Fruit fly (Drosophila melanogaster) whole organism, embryonic: ENCODE data around the gene uif.

ENCODE experiments used
- Adf1 ChIP-seq: fragments of 200-800 bp; sonication (Bioruptor generic); IDR thresholded peaks from 2 replicates; pipeline ENCODE4 v1.3.6; 2022; ENCODE audit warnings: missing biosample characterization, missing genetic modification characterization
- Aef1 ChIP-seq: fragments of 200-800 bp; sonication (Bioruptor generic); IDR thresholded peaks from 3 replicates; pipeline ENCODE4 v1.3.6; 2022; ENCODE audit warnings: missing biosample characterization, missing genetic modification characterization
- CG10267 ChIP-seq: fragments of 200-800 bp; sonication (Bioruptor generic); optimal IDR thresholded peaks from 2 replicates; lab custom pipeline; 2018; ENCODE audit warnings: missing biosample characterization, mild to moderate bottlenecking, missing genetic modification characterization, moderate library complexity
- CG10321 ChIP-seq: fragments of 200-800 bp; sonication (Bioruptor generic); IDR thresholded peaks from 2 replicates; pipeline ENCODE4 v1.3.6; 2022; ENCODE audit warnings: missing biosample characterization, missing genetic modification characterization
- CG11696 ChIP-seq: fragments of 200-800 bp; sonication (Bioruptor generic); IDR thresholded peaks from 2 replicates; pipeline ENCODE4 v1.3.6; 2022; ENCODE audit warnings: missing biosample characterization, missing genetic modification characterization
- CG12155 ChIP-seq: fragments of 200-800 bp; sonication (Bioruptor generic); optimal IDR thresholded peaks from 3 replicates; lab custom pipeline; 2016; ENCODE audit warnings: missing biosample characterization, missing genetic modification characterization
- CG13775 ChIP-seq: fragments of 200-800 bp; sonication (Bioruptor generic); optimal IDR thresholded peaks from 3 replicates; lab custom pipeline; 2017; ENCODE audit warnings: missing biosample characterization, mild to moderate bottlenecking, missing genetic modification characterization
- CG1602 ChIP-seq: fragments of 200-800 bp; sonication (Bioruptor generic); optimal IDR thresholded peaks from 3 replicates; lab custom pipeline; 2016; ENCODE audit warnings: missing biosample characterization, missing genetic modification characterization
- CG1603 ChIP-seq: fragments of 200-800 bp; sonication (Bioruptor generic); optimal IDR thresholded peaks from 2 replicates; lab custom pipeline; 2019; ENCODE audit warnings: missing biosample characterization, mild to moderate bottlenecking, missing genetic modification characterization, moderate library complexity
- CG16779 ChIP-seq: fragments of 200-800 bp; sonication (Bioruptor generic); IDR thresholded peaks from 2 replicates; pipeline ENCODE4 v1.3.6; 2022; ENCODE audit warnings: missing biosample characterization, missing genetic modification characterization
- CG16815 ChIP-seq: fragments of 200-800 bp; sonication (Bioruptor generic); optimal IDR thresholded peaks from 3 replicates; lab custom pipeline; 2017; ENCODE audit warnings: missing biosample characterization, mild to moderate bottlenecking, missing genetic modification characterization
- CG17385 ChIP-seq: fragments of 200-800 bp; sonication (Bioruptor generic); optimal IDR thresholded peaks from 3 replicates; lab custom pipeline; 2018; ENCODE audit warnings: missing biosample characterization, mild to moderate bottlenecking, missing genetic modification characterization
- CG1832 ChIP-seq: fragments of 200-800 bp; sonication (Bioruptor generic); optimal IDR thresholded peaks from 2 replicates; lab custom pipeline; 2017; ENCODE audit warnings: missing biosample characterization, mild to moderate bottlenecking, missing genetic modification characterization, inconsistent platforms
- CG30020 ChIP-seq: fragments of 200-800 bp; optimal IDR thresholded peaks from 2 replicates; lab custom pipeline; 2019; ENCODE audit warnings: missing biosample characterization, mild to moderate bottlenecking, missing genetic modification characterization, moderate library complexity
- CG30403 ChIP-seq: fragments of 200-800 bp; sonication (Bioruptor generic); optimal IDR thresholded peaks from 3 replicates; lab custom pipeline; 2016; ENCODE audit warnings: missing biosample characterization, missing genetic modification characterization
- CG31388 ChIP-seq: fragments of 200-800 bp; sonication (Bioruptor generic); optimal IDR thresholded peaks from 2 replicates; lab custom pipeline; 2016; ENCODE audit warnings: missing biosample characterization, missing genetic modification characterization
- CG3163 ChIP-seq: fragments of 200-800 bp; sonication (Bioruptor generic); optimal IDR thresholded peaks from 3 replicates; lab custom pipeline; 2016; ENCODE audit warnings: missing biosample characterization, missing genetic modification characterization
- CG32767 ChIP-seq: fragments of 200-800 bp; sonication (Bioruptor generic); IDR thresholded peaks from 2 replicates; pipeline ENCODE4 v1.3.6; 2022; ENCODE audit warnings: missing biosample characterization, missing genetic modification characterization
- CG3407 ChIP-seq: fragments of 200-800 bp; sonication (Bioruptor generic); optimal IDR thresholded peaks from 2 replicates; lab custom pipeline; 2018; ENCODE audit warnings: missing biosample characterization, mild to moderate bottlenecking, missing genetic modification characterization
- CG34376 ChIP-seq: fragments of 200-800 bp; sonication (Bioruptor generic); optimal IDR thresholded peaks from 2 replicates; lab custom pipeline; 2018; ENCODE audit warnings: missing biosample characterization, mild to moderate bottlenecking, missing genetic modification characterization
- CG34422 ChIP-seq: fragments of 200-800 bp; sonication (Bioruptor generic); IDR thresholded peaks from 3 replicates; pipeline ENCODE4 v1.3.6; 2022; ENCODE audit warnings: missing biosample characterization, missing genetic modification characterization
- CG3838 ChIP-seq: fragments of 200-800 bp; sonication (Bioruptor generic); optimal IDR thresholded peaks from 3 replicates; lab custom pipeline; 2016; ENCODE audit warnings: missing biosample characterization, missing genetic modification characterization
- CG4328 ChIP-seq: fragments of 200-800 bp; sonication (Bioruptor generic); optimal IDR thresholded peaks from 3 replicates; lab custom pipeline; 2017; ENCODE audit warnings: missing biosample characterization, missing genetic modification reagents, missing genetic modification characterization
- CG4424 ChIP-seq: fragments of 200-800 bp; sonication (Bioruptor generic); optimal IDR thresholded peaks from 3 replicates; lab custom pipeline; 2016; ENCODE audit warnings: missing biosample characterization, missing genetic modification characterization
- CG4820 ChIP-seq: fragments of 200-800 bp; sonication (Bioruptor generic); optimal IDR thresholded peaks from 3 replicates; lab custom pipeline; 2016; ENCODE audit warnings: missing biosample characterization, missing genetic modification characterization
- CG9876 ChIP-seq: fragments of 200-800 bp; sonication (Bioruptor generic); optimal IDR thresholded peaks from 2 replicates; lab custom pipeline; 2016; ENCODE audit warnings: missing biosample characterization, missing genetic modification characterization
- ERR ChIP-seq: fragments of 200-800 bp; sonication (Bioruptor generic); optimal IDR thresholded peaks from 2 replicates; lab custom pipeline; 2016; ENCODE audit warnings: missing biosample characterization, missing genetic modification characterization
- Eip74EF ChIP-seq, 2 experiments: fragments of 200-800 bp in 1 of 2; fragments of >200 bp in 1 of 2; sonication (Bioruptor generic) in 1 of 2; optimal IDR thresholded peaks; 2 replicates each; lab custom pipeline; 2017 to 2019; ENCODE audit warnings: missing biosample characterization in 2 of 2, missing genetic modification characterization in 2 of 2, mild to moderate bottlenecking in 1 of 2, moderate library complexity in 1 of 2
- HLH54F ChIP-seq: fragments of 200-800 bp; sonication (Bioruptor generic); optimal IDR thresholded peaks from 3 replicates; lab custom pipeline; 2016; ENCODE audit warnings: missing biosample characterization, missing genetic modification characterization
- Lim3 ChIP-seq: fragments of 200-800 bp; sonication (Bioruptor generic); IDR thresholded peaks from 2 replicates; pipeline ENCODE4 v1.3.6; 2022; ENCODE audit warnings: missing biosample characterization, missing genetic modification characterization
- Max ChIP-seq: fragments of 200-800 bp; sonication (Bioruptor generic); optimal IDR thresholded peaks from 2 replicates; lab custom pipeline; 2016; ENCODE audit warnings: missing biosample characterization, mild to moderate bottlenecking, missing genetic modification characterization
- Trl ChIP-seq, 3 experiments: fragments of >200 bp in 2 of 3; fragments of 200-800 bp in 1 of 3; sonication (Bioruptor generic) in 1 of 3; optimal IDR thresholded peaks; 2 replicates in 1 of 3; 3 replicates in 2 of 3; lab custom pipeline; 2016 to 2017; ENCODE audit warnings: missing biosample characterization in 1 of 3, missing genetic modification characterization in 1 of 3
- ab ChIP-seq: fragments of 200-800 bp; sonication (Bioruptor generic); optimal IDR thresholded peaks from 2 replicates; lab custom pipeline; 2016; ENCODE audit warnings: missing biosample characterization, missing genetic modification characterization
- az2 ChIP-seq: fragments of 200-800 bp; sonication (Bioruptor generic); optimal IDR thresholded peaks from 3 replicates; lab custom pipeline; 2016; ENCODE audit warnings: missing biosample characterization, missing genetic modification characterization
- bab2 ChIP-seq: fragments of 200-800 bp; sonication (Bioruptor generic); optimal IDR thresholded peaks from 2 replicates; lab custom pipeline; 2016; ENCODE audit warnings: missing biosample characterization, missing genetic modification characterization
- corto ChIP-seq: fragments of 200-800 bp; sonication (Bioruptor generic); optimal IDR thresholded peaks from 2 replicates; lab custom pipeline; 2016; ENCODE audit warnings: missing biosample characterization, mild to moderate bottlenecking, missing genetic modification characterization, moderate library complexity
- cwo ChIP-seq: fragments of 200-800 bp; sonication (Bioruptor generic); optimal IDR thresholded peaks from 3 replicates; lab custom pipeline; 2017; ENCODE audit warnings: missing biosample characterization, missing genetic modification characterization, mild to moderate bottlenecking, moderate library complexity, missing genetic modification reagents
- dan ChIP-seq: fragments of 200-800 bp; sonication (Bioruptor generic); IDR thresholded peaks from 2 replicates; pipeline ENCODE4 v1.3.6; 2022; ENCODE audit warnings: missing biosample characterization, missing genetic modification characterization
- gt ChIP-seq: fragments of 200-800 bp; sonication (Bioruptor generic); IDR thresholded peaks from 2 replicates; pipeline ENCODE4 v1.3.6; 2022; ENCODE audit warnings: missing biosample characterization, missing genetic modification characterization
- hth ChIP-seq: fragments of >200 bp; optimal IDR thresholded peaks from 2 replicates; lab custom pipeline; 2017; ENCODE audit warnings: inconsistent platforms
- prd ChIP-seq, 3 experiments: fragments of >200 bp in 2 of 3; fragments of 200-800 bp in 1 of 3; sonication (Bioruptor generic) in 1 of 3; optimal IDR thresholded peaks in 2 of 3; IDR thresholded peaks in 1 of 3; 2 replicates in 2 of 3; 3 replicates in 1 of 3; pipeline versions ENCODE4 v1.3.6 to Lab custom; 2017 to 2022; ENCODE audit warnings: missing biosample characterization in 1 of 3, missing genetic modification characterization in 1 of 3
- pros ChIP-seq: fragments of 200-800 bp; sonication (Bioruptor generic); optimal IDR thresholded peaks from 3 replicates; lab custom pipeline; 2019; ENCODE audit warnings: missing biosample characterization, mild to moderate bottlenecking, missing genetic modification characterization, moderate library complexity
- repo ChIP-seq: fragments of 200-800 bp; sonication (Bioruptor generic); optimal IDR thresholded peaks from 2 replicates; lab custom pipeline; 2016; ENCODE audit warnings: missing biosample characterization, missing genetic modification characterization
- sens-2 ChIP-seq: fragments of 200-800 bp; sonication (Bioruptor generic); IDR thresholded peaks from 2 replicates; pipeline ENCODE4 v1.3.6; 2022; ENCODE audit warnings: missing biosample characterization, missing genetic modification characterization
- slou ChIP-seq: fragments of 200-800 bp; sonication (Bioruptor generic); optimal IDR thresholded peaks from 3 replicates; lab custom pipeline; 2016; ENCODE audit warnings: missing biosample characterization, missing genetic modification characterization
- sug ChIP-seq: fragments of 200-800 bp; optimal IDR thresholded peaks from 2 replicates; lab custom pipeline; 2019; ENCODE audit warnings: missing biosample characterization, mild to moderate bottlenecking, missing genetic modification characterization, moderate library complexity
- tgo ChIP-seq: fragments of 200-800 bp; sonication (Bioruptor generic); IDR thresholded peaks from 3 replicates; pipeline ENCODE4 v1.3.6; 2022; ENCODE audit warnings: missing biosample characterization, missing genetic modification characterization
- tna ChIP-seq: fragments of 200-800 bp; sonication (Bioruptor generic); IDR thresholded peaks from 2 replicates; pipeline ENCODE4 v1.3.6; 2022; ENCODE audit warnings: missing biosample characterization, missing genetic modification characterization; ENCODE audit not compliant: partially characterized antibody
- ttk ChIP-seq: fragments of 200-800 bp; sonication (Bioruptor generic); IDR thresholded peaks from 2 replicates; pipeline ENCODE4 v2.1.2; 2022; ENCODE audit warnings: missing biosample characterization, missing genetic modification characterization
- wdn ChIP-seq: fragments of 200-800 bp; sonication (Bioruptor generic); IDR thresholded peaks from 2 replicates; pipeline ENCODE4 v1.3.6; 2022; ENCODE audit warnings: missing biosample characterization, missing genetic modification characterization

Gene uif

DNA sequence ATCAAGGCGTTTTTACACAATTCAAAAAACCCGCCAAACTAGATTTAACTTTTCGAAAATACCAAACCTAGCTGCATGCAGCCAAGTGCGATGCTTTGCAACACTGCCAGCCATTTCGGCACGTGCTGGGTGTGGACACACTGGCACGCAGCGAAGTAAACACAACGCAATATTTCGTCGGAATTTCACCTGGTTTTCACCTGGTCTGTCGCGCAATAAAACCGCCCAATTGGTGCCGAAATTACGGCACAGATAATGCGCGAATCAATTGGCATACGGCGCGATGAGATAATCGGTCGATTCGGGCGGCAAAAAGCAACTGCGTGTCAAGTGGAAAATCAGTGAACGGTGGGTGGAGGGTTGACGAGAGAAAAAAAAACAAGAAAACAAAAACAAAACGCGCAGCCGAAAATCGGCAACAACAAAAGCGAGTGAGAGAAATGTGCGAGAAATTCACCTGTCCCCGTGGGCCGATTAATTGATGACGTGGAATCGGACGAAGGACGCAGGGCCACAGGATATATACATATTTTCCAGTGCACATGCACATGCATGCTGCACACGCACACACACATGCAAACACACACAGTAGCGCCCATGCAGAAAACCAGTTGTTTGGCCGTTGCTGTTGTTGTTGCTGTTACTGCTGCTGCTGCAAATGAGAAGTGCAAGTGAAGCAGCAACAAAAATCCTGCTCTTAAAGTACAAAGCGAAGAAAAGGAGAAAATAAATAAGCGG, 46.2 kb upstream of the uif start, which contains the start of gene Mnn1 (continued):
- TF ChIP-seq tgo (GFP tag; lab: Robert Waterston, UW) (no peak), CG12155 (GFP tag; lab: Kevin White, UChicago) (peak; percentile 36), dan (GFP tag; lab: Robert Waterston, UW) (no peak), CG4820 (GFP tag; lab: Kevin White, UChicago) (peak; percentile 10), CG13775 (GFP tag; lab: Kevin White, UChicago) (no peak), Adf1 (GFP tag; lab: Robert Waterston, UW) (no peak), sug (tag; lab: Kevin White, UChicago) (peak; percentile 79), ttk (GFP tag; lab: Robert Waterston, UW) (no peak), Trl (optimal IDR thresholded peaks at IDR 0.05; lab: Kevin White, UChicago) (no peak), Trl (GFP tag; optimal IDR thresholded peaks at IDR 0.05; lab: Kevin White, UChicago) (peak; percentile 40), Aef1 (GFP tag; lab: Robert Waterston, UW) (peak; percentile 27; the same call in 1 of the 3 replicates), CG17385 (peak; percentile 46), ab (GFP tag; lab: Kevin White, UChicago) (no peak), CG31388 (no peak), pros (no peak), CG16815 (no peak), CG34422 (GFP tag; lab: Robert Waterston, UW) (peak; percentile 87; the same call in 2 of the 3 replicates), CG30020 (no peak), CG11696 (GFP tag; lab: Robert Waterston, UW) (no peak), gt (GFP tag; lab: Robert Waterston, UW) (no peak), repo (GFP tag; lab: Kevin White, UChicago) (no peak), Eip74EF (GFP tag; optimal IDR thresholded peaks at IDR 0.05; lab: Kevin White, UChicago) (no peak), hth (lab: Kevin White, UChicago) (no peak), Lim3 (GFP tag; lab: Robert Waterston, UW) (no peak), CG16779 (no peak), CG1832 (GFP tag; lab: Kevin White, UChicago) (no peak), CG34376 (GFP tag; lab: Kevin White, UChicago) (peak; percentile 65), cwo (GFP tag; lab: Kevin White, UChicago) (peak; percentile 95), CG3163 (peak; percentile 56), CG10321 (GFP tag; lab: Robert Waterston, UW) (no peak), CG3407 (GFP tag; lab: Kevin White, UChicago) (no peak), CG4328 (GFP tag; lab: Kevin White, UChicago) (no peak), HLH54F (GFP tag; lab: Kevin White, UChicago) (peak; percentile 53), wdn (GFP tag; lab: Robert Waterston, UW) (no peak), CG30403 (GFP tag; lab: Kevin White, UChicago) (peak; percentile 38), CG10267 (tag; lab: Kevin White, UChicago) (peak; percentile 98), sens-2 (GFP tag; lab: Robert Waterston, UW) (no peak), az2 (GFP tag; lab: Kevin White, UChicago) (peak; percentile 31), CG1603 (tag; lab: Kevin White, UChicago) (peak; percentile 89), CG9876 (no peak), Max (GFP tag; lab: Kevin White, UChicago) (peak; percentile 93), ERR (GFP tag; lab: Kevin White, UChicago) (peak; percentile 42), tna (GFP tag; lab: Robert Waterston, UW) (peak; percentile 26; the same call in 1 of the 2 replicates), bab2 (GFP tag; lab: Kevin White, UChicago) (peak; percentile 51), corto (GFP tag; lab: Kevin White, UChicago) (no peak), CG4424 (no peak), slou (GFP tag; lab: Kevin White, UChicago) (no peak), CG3838 (GFP tag; lab: Kevin White, UChicago) (no peak), CG32767 (no peak), CG1602 (GFP tag; lab: Kevin White, UChicago) (no peak), prd (optimal IDR thresholded peaks at IDR 0.05; lab: Kevin White, UChicago) (no peak), prd (GFP tag; IDR thresholded peaks at IDR 0.05; lab: Robert Waterston, UW) (peak; percentile 8; the same call in 1 of the 3 replicates)
